Worm (Caenorhabditis elegans): ENCODE measurements around the gene plg-1.

plg-1 gene

DNA sequence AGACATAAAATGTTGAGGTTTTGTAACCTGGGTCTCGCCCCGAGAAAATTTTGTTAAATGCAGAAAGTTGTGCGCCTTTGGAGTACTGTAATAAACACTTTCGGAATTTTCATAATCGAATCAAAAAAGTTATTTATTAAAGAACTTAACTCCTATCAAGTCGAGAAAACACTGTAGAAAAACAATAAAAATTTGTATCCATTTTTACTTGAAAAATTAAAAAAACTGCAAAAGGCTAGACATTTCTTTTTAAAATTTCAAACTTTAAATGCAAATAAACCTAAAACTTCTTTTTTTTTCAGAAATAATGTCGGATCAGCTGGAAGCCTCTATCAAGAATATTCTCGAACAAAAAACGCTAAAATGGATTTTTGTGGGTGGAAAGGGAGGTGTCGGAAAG is 42.7 kb downstream of the plg-1 start, which contains the start of gene asna-1:
TSS of gene asna-1 (plus strand) at position 301 of the 400 bp plus-strand sequence.
- TF ChIP-seq ets-4 (tag; optimal IDR thresholded peaks at IDR 0.05): no peak
- TF ChIP-seq syd-9 (tag; optimal IDR thresholded peaks at IDR 0.05): no peak
- TF ChIP-seq pqm-1 (tag; optimal IDR thresholded peaks at IDR 0.05): no peak
- no peak for TF ChIP-seq che-1 (tag; optimal IDR thresholded peaks at IDR 0.05)
- TF ChIP-seq C08G9.2 (tag; optimal IDR thresholded peaks at IDR 0.05): no peak
- TF ChIP-seq lim-6 (tag; optimal IDR thresholded peaks at IDR 0.05): no peak
- no peak for TF ChIP-seq eyg-1 (tag; optimal IDR thresholded peaks at IDR 0.05)
- no peak for TF ChIP-seq ceh-48 (tag; optimal IDR thresholded peaks at IDR 0.05)
- TF ChIP-seq hlh-30 (tag; optimal IDR thresholded peaks at IDR 0.05; ENCODE audit: insufficient read depth): no peak
- TF ChIP-seq madf-2 (tag; optimal IDR thresholded peaks at IDR 0.05): no peak
- TF ChIP-seq ceh-45 (GFP tag; IDR thresholded peaks at IDR 0.05): no peak
- TF ChIP-seq pha-4 (tag; optimal IDR thresholded peaks at IDR 0.05): no peak
- TF ChIP-seq ceh-30 (tag; optimal IDR thresholded peaks at IDR 0.05): no peak
- no peak for TF ChIP-seq ttx-3 (tag; optimal IDR thresholded peaks at IDR 0.05)
- TF ChIP-seq sox-4 (tag; optimal IDR thresholded peaks at IDR 0.05): no peak

DNA sequence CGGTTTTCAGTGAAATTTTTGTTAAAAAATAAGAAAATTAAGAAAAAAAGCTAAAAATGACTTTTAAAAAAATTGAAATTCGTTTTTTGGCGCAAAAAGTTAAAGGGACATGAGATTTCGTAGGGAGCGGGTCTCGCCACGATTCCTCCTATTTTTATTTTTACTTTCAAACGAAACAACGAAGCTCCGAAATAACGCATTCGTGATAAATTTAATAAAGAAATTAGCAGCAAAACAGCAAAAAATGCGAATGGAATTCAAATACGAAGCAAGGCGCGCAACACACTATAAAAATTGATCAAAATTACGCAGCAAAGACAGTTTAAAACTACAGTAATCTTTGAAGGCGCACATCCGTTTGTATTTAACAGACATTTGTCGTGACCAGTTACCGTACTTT is 47.7 kb downstream of the plg-1 start:
- TF ChIP-seq unc-42 (tag; optimal IDR thresholded peaks at IDR 0.05): peak; percentile 56
- no peak for TF ChIP-seq pat-9 (tag; optimal IDR thresholded peaks at IDR 0.05)

DNA sequence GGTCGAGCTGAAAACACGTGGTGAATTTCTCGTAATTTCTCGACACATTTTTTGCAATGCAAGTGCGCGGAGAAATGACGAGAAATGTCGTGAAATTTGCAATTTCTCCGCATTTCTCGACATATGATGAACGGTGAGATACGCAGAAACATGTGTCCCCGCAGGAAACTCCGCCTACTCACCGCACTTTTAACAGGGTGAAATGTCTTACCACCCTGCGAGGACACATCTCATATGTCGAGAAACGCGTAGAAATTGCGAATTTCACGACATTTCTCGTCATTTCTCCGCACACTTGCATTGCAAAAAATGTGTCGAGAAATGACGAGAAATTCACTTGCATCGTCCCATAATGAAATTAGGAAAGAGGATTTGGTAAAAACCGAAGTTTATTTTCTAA is 49.0 kb downstream of the plg-1 start:
- peak; percentile 11 for TF ChIP-seq tbx-2 (tag; optimal IDR thresholded peaks at IDR 0.05)
- peak; percentile 8 for TF ChIP-seq ceh-31 (tag; optimal IDR thresholded peaks at IDR 0.05)
- peak; percentile 45 for TF ChIP-seq ref-2 (tag; optimal IDR thresholded peaks at IDR 0.05)
